Fruit fly (Drosophila melanogaster) whole organism, prepupa: ENCODE measurements around the gene CG1635.

ENCODE experiments used
- CG10669 ChIP-seq: fragments of 200-800 bp; sonication (Bioruptor generic); optimal IDR thresholded peaks from 3 replicates; lab custom pipeline; 2018; ENCODE audit warnings: missing biosample characterization, mild to moderate bottlenecking, missing genetic modification characterization, moderate library complexity
- CG11762 ChIP-seq: fragments of 200-800 bp; sonication (Bioruptor generic); optimal IDR thresholded peaks from 3 replicates; lab custom pipeline; 2016; ENCODE audit warnings: missing biosample characterization, missing genetic modification characterization; ENCODE audit not compliant: insufficient read depth
- CG16779 ChIP-seq: fragments of 200-800 bp; sonication (Bioruptor generic); optimal IDR thresholded peaks from 3 replicates; lab custom pipeline; 2017; ENCODE audit warnings: missing biosample characterization, mild to moderate bottlenecking, missing genetic modification characterization
- CG31627 ChIP-seq: fragments of 200-800 bp; sonication (Bioruptor generic); optimal IDR thresholded peaks from 3 replicates; lab custom pipeline; 2016; ENCODE audit warnings: missing biosample characterization, missing genetic modification characterization
- Eip93F ChIP-seq: fragments of 200-800 bp; sonication (Bioruptor generic); optimal IDR thresholded peaks from 2 replicates; lab custom pipeline; 2016; ENCODE audit warnings: missing biosample characterization, mild to moderate bottlenecking, missing genetic modification characterization
- Ets96B ChIP-seq: fragments of 200-800 bp; optimal IDR thresholded peaks from 2 replicates; lab custom pipeline; 2019; ENCODE audit warnings: missing biosample characterization, mild to moderate bottlenecking, missing genetic modification characterization, moderate library complexity
- Smox ChIP-seq: fragments of 200-800 bp; sonication (Bioruptor generic); optimal IDR thresholded peaks from 3 replicates; lab custom pipeline; 2016; ENCODE audit warnings: missing biosample characterization, missing genetic modification characterization
- Sox102F ChIP-seq: fragments of 200-800 bp; sonication (Bioruptor generic); optimal IDR thresholded peaks from 2 replicates; lab custom pipeline; 2016; ENCODE audit warnings: missing biosample characterization, mild to moderate bottlenecking, missing genetic modification characterization
- Sox14 ChIP-seq: fragments of 200-800 bp; sonication (Bioruptor generic); optimal IDR thresholded peaks from 3 replicates; lab custom pipeline; 2016; ENCODE audit warnings: missing biosample characterization, missing genetic modification characterization
- Sox15 ChIP-seq: fragments of 200-800 bp; sonication (Bioruptor generic); optimal IDR thresholded peaks from 3 replicates; lab custom pipeline; 2016; ENCODE audit warnings: missing biosample characterization, missing genetic modification characterization
- net ChIP-seq: fragments of 200-800 bp; sonication (Bioruptor generic); optimal IDR thresholded peaks from 3 replicates; lab custom pipeline; 2016; ENCODE audit warnings: missing biosample characterization, missing genetic modification characterization

dm6 chr3R:31607287-31607849, 18.9 kb downstream of the CG1635 start:
- TF ChIP-seq net (GFP tag; lab: Kevin White, UChicago) (no peak), Sox102F (GFP tag; lab: Kevin White, UChicago) (no peak), CG16779 (tag; lab: Kevin White, UChicago) (no peak), Sox15 (GFP tag; lab: Kevin White, UChicago) (no peak), CG11762 (no peak), CG31627 (GFP tag; lab: Kevin White, UChicago) (no peak), Smox (no peak), Ets96B (tag; lab: Kevin White, UChicago) (no peak), Sox14 (GFP tag; lab: Kevin White, UChicago) (no peak), CG10669 (no peak), Eip93F (GFP tag; lab: Kevin White, UChicago) (no peak)
